Fruit fly (Drosophila melanogaster) Kc167 (cell line): ENCODE data around the gene CG15784.

Experiments used
- Sin3A ChIP-seq: fragments of >200 bp; optimal IDR thresholded peaks from 2 replicates; lab custom pipeline; 2018; ENCODE audit warnings: missing external identifiers
- insv ChIP-seq: fragments of >200 bp; optimal IDR thresholded peaks from 3 replicates; lab custom pipeline; 2018; ENCODE audit warnings: missing external identifiers
- psq ChIP-seq: fragments of >200 bp; optimal IDR thresholded peaks from 2 replicates; lab custom pipeline; 2017; ENCODE audit warnings: missing external identifiers
- ttk ChIP-seq: sonication (Bioruptor generic); optimal IDR thresholded peaks from 2 replicates; lab custom pipeline; 2017; ENCODE audit warnings: missing external identifiers

DNA sequence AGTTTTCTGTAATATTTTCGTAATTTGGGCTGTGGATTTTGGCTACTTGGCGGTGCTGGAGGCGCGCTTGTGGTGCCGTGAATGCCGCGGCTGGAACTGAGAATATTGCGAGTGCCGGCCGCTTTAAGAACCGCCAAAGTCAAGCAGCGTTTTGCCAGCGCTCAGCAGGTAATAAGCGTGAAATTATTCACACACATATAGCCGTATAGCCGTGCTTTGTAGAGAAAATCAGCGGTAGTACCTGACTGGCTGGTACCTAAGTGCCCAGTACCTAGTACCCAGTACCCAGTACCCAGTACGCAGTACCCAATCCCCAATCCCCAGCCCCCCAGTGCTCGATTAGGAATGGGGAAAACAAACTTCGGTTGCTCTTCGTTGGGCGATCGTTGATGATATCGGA lies 18.6 kb upstream of the CG15784 start, which contains the start of gene NAAT1:
- TF ChIP-seq ttk (no peak), psq (no peak), insv (lab: Kevin White, UChicago) (no peak), Sin3A (lab: Kevin White, UChicago) (no peak)
